Fruit fly (Drosophila melanogaster): ENCODE measurements around the gene CG33093.
A peak's percentile ranks its signal among the peaks of the same experiment; 100 is the strongest.

The CG33093 gene

DNA sequence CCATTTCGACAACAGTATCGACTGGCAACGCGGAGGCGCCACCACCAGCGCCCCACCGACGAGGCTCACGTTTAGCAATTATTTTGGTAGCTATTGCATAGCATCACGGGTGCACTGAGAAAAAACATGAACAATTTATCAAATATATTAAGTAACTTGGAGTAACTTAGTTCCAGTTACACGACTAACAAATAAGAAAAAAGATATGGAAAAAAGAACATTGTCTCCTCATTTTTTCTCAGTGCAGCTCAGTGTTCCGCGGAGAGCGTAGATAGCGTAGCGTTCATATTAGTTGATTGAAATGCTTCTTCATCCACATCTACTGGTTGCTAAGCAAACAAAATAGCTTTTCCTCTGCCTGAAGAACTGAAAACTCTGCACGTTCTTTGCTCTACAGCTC is 16.3 kb downstream of the CG33093 start:
- peak; percentile 14 for TF ChIP-seq CG14655 (GFP tag; optimal IDR thresholded peaks at IDR 0.05)
- no peak for TF ChIP-seq EcR (GFP tag; optimal IDR thresholded peaks at IDR 0.05)
- no peak for TF ChIP-seq D1 (tag; optimal IDR thresholded peaks at IDR 0.05)
- peak; percentile 6 for TF ChIP-seq CG8159 (tag; optimal IDR thresholded peaks at IDR 0.05)

DNA sequence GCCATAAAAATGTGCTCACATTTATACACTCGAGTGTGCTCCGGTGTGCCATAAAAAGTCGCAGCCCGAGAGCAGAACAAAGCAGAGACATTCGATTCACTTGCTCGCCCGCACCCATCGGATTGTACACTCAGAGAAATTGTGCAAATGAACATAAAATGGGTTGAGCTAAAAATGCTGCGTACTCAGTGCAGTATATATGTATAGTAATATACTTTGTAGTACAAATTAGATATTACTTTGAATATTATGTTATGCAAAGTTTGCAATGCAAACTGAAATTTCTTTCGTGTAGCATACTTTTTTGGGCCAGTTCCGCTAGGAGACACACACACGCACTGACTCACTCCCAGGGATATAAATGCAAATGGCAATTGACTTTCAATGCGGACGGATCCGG is 28.1 kb downstream of the CG33093 start:
- peak; percentile 2 for TF ChIP-seq CG8159 (tag; optimal IDR thresholded peaks at IDR 0.05)
- TF ChIP-seq fd96Ca (GFP tag; IDR thresholded peaks at IDR 0.05), result no peak

DNA sequence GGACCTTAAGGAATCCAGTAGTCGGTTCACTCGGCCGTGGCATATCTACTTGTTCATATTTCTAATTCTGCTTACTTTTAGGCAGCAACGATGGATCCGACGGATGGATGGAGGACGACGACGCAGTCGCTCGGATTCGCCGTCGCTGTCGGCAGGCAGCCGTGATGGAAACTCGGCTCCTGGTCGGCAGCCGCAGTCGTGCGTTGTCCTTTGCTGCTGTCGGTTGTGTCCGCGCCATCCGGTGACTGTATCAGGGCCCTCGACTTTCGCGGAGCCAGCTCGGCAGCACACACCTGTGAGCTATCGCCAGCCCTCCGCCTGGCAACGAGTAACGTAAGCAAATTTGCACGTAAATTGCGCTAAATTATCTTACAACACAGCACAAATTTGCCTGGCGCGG is 34.7 kb downstream of the CG33093 start, which contains the start of gene Octbeta1R:
Gene Octbeta1R, plus strand, starts transcription at position 191 of the 400 bp plus-strand sequence.
- TF ChIP-seq Pif1B (GFP tag; optimal IDR thresholded peaks at IDR 0.05), result no peak
- TF ChIP-seq CG12605 (GFP tag; IDR thresholded peaks at IDR 0.05), result 0 out of 2 replicates have a peak, but pooled peaks have one; percentile 9

DNA sequence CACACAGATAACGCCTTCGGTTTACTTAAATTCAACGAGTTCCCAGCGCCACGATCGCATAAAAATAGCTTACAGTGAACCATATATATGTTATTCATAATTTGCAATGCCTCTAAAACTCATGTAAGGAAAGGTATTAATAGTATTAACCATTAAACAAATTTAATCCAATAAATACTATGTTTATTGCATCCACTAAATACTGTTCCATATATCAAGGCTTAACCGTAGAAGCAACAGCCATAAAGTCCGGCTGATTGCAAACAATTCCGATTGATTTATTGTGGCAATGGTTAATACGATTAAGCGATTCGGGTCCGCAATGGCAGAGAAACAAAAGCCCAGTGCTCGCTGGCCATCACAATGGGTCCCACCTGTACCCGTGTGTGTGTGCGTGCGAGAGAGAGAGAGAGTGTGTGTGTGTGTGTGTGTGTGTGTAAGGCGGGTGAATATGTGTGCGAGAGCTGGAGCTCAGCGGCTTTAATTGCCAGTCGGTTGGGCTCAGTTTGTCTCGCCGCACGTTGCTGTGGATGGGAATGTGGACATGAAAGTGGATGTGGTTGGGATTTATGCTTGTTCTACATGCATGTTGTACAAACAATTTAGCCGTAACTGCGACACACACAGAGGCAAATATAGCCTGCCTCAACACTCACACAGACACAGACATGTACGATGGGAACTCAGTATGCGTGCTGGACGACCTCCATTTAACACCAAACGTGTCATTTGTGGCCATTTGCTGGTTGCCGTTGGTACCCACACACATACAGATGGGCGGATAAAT is 37.0 kb downstream of the CG33093 start:
- TF ChIP-seq Snoo (tag; optimal IDR thresholded peaks at IDR 0.05) (peak; percentile 9), CG15710 (tag; optimal IDR thresholded peaks at IDR 0.05) (peak; percentile 21), CG14655 (GFP tag; optimal IDR thresholded peaks at IDR 0.05) (peak; percentile 82), CG8159 (tag; optimal IDR thresholded peaks at IDR 0.05) (peak; percentile 52), gl (tag; optimal IDR thresholded peaks at IDR 0.05) (peak; percentile 46), rn (GFP tag; IDR thresholded peaks at IDR 0.05) (no peak), D1 (tag; optimal IDR thresholded peaks at IDR 0.05) (peak; percentile 70), CG10348 (GFP tag; IDR thresholded peaks at IDR 0.05) (no peak), CG12605 (GFP tag; IDR thresholded peaks at IDR 0.05) (no peak), EcR (GFP tag; optimal IDR thresholded peaks at IDR 0.05) (no peak)

DNA sequence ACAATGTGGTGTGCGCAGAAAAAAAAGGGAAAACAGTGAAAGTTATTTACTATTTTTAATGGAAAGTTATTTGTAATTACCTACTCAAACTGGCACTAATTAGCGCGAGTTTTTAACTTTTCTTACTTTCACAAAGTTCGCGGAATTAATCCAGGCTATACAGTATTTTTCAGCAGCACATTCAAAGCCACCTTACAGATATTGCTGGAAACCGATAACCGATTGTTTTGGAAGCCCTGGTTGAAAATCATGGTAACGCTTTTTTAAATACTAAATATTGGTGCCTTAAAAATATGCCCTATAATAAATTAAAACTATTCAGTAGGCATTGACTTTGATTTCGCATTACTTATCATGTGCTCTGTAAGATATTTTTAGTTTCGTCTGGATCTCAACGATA is 39.0 kb downstream of the CG33093 start, which contains the start of gene tHMG2:
Gene tHMG2, plus strand, starts transcription at position 187 of the 400 bp plus-strand sequence.
- TF ChIP-seq CG8159 (tag; optimal IDR thresholded peaks at IDR 0.05) (no peak), CG13204 (GFP tag; optimal IDR thresholded peaks at IDR 0.05) (no peak), rn (GFP tag; IDR thresholded peaks at IDR 0.05) (no peak), CG9948 (tag; optimal IDR thresholded peaks at IDR 0.05) (no peak), gl (tag; optimal IDR thresholded peaks at IDR 0.05) (no peak), CG12605 (GFP tag; IDR thresholded peaks at IDR 0.05) (no peak), CG17806 (tag; optimal IDR thresholded peaks at IDR 0.05) (no peak), CG15710 (tag; optimal IDR thresholded peaks at IDR 0.05) (no peak), D1 (tag; optimal IDR thresholded peaks at IDR 0.05) (no peak), Ets98B (GFP tag; IDR thresholded peaks at IDR 0.05) (no peak), CG34367 (tag; optimal IDR thresholded peaks at IDR 0.05) (no peak), Snoo (tag; optimal IDR thresholded peaks at IDR 0.05) (no peak), CG32121 (GFP tag; IDR thresholded peaks at IDR 0.05) (no peak), CG8301 (tag; optimal IDR thresholded peaks at IDR 0.05) (no peak)

DNA sequence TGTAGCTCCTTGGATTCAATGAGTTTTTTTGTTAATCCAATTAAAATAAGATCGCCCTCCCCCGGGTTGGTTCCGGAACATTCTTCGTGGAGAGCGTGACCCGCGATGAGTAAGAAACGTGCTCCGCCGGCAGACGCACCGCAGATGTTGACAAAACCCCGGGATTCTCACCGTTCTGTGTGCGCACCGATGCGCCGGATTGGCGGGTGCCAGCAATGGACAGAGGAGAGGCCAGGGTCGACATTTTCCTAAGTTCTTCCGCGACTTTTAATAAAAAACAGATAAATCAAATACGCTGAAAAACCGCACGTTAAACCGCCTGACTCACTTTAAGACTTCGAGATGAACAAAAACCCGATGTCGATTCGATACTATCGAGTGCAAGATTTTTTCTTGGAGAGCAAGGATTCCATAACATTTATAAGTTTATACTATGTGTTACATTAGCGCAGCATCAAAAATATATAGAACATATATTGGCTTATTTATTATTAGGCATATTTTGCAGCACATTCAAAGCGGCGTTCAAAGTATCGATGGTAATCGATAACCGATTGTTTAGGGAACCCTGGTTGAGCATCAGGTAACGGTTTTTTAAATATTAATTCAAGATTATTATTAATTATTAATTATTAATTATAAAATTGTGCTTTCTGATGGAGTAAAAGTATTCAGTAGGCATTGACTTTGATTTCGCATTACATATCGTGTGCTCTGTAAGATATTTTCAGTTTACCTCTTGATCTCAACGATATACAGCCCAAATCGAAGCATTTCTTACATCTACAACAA is 40.4 kb downstream of the CG33093 start, which contains the start of the genes CCT1 and tHMG1:
Gene CCT1, minus strand, starts transcription at position 352 of the 792 bp plus-strand sequence.
Gene tHMG1, plus strand, starts transcription at position 742 of the 792 bp plus-strand sequence.
- TF ChIP-seq CG10348 (GFP tag; IDR thresholded peaks at IDR 0.05) (no peak), EcR (GFP tag; optimal IDR thresholded peaks at IDR 0.05) (no peak), fd96Ca (GFP tag; IDR thresholded peaks at IDR 0.05) (no peak), gl (tag; optimal IDR thresholded peaks at IDR 0.05) (no peak), CG17806 (tag; optimal IDR thresholded peaks at IDR 0.05) (no peak), CG13204 (GFP tag; optimal IDR thresholded peaks at IDR 0.05) (no peak), rn (GFP tag; IDR thresholded peaks at IDR 0.05) (no peak), Pif1A (GFP tag; optimal IDR thresholded peaks at IDR 0.05) (no peak), CG12605 (GFP tag; IDR thresholded peaks at IDR 0.05) (no peak), CG4496 (GFP tag; IDR thresholded peaks at IDR 0.05) (no peak), CG8159 (tag; optimal IDR thresholded peaks at IDR 0.05) (no peak), CG15710 (tag; optimal IDR thresholded peaks at IDR 0.05) (no peak)

DNA sequence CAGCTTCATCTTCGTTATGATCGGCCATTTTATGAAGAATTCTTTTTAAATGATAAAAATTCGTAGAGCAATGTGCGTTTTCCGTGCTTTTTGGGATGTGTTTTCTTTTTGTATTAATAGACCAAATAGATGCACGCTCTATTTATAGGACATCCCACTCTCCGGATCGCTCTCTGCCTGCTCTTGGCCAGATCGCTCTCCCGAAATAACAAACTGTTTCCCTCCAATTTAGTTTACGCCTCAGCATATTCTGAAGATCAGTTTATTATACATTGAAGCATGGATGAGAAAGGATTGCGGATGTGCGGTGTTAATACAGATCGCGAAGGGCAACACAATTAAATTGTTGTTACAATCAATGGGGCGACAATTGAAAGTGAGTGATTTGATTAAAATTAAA is 42.9 kb downstream of the CG33093 start, which contains the start of gene CG5376:
Gene CG5376, minus strand, starts transcription at position 101 of the 400 bp plus-strand sequence.
- TF ChIP-seq Snoo (tag; optimal IDR thresholded peaks at IDR 0.05) (no peak), CG14655 (GFP tag; optimal IDR thresholded peaks at IDR 0.05) (no peak), CG17806 (tag; optimal IDR thresholded peaks at IDR 0.05) (no peak), CG9948 (tag; optimal IDR thresholded peaks at IDR 0.05) (no peak), Pif1B (GFP tag; optimal IDR thresholded peaks at IDR 0.05) (no peak), CG4496 (GFP tag; IDR thresholded peaks at IDR 0.05) (no peak), CG13204 (GFP tag; optimal IDR thresholded peaks at IDR 0.05) (no peak), rn (GFP tag; IDR thresholded peaks at IDR 0.05) (no peak)

Data from whole organism, pupa.